Fruit fly (Drosophila melanogaster): ENCODE data around the gene CG4598.
A peak's percentile ranks its signal among the peaks of the same experiment; 100 is the strongest.

CG4598 gene

DNA sequence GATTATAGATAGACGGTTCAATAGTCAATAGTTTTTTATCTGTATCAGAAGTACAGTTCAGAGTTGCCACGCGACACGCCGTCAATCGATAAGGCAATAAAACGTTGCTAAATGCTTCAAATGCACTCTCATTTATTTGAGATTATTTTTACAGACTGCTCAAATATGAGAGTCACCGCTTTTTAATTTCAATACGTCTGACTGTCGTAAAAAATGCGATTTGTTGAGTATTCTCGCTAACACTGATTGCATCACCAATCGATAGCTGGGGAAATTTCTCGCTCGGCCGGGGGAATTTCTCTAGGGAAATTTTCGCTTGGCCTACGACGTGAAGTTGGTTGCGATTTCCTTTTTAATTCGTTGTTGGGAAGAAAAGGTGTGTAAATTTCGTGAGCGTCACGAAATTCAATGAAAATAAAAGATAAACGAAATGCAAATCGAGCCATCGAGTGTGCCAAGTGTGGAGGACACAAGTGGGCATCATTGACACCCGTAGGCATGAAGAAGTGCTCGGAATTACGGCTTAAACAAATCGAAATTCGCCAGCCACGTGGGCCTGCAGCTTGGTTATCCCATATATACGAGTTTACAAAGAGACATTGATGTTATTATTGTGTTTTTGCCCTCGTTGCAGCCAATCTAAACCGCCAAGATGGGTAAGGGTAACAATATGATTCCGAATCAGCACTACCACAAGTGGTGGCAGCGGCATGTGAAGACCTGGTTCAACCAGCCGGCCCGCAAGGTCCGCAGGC is 48.7 kb downstream of the CG4598 start, which contains the start of the genes Dref and RpL13 (continued):
- TF ChIP-seq bab2 (GFP tag; optimal IDR thresholded peaks at IDR 0.05) (peak; percentile 69), TFAM (GFP tag; optimal IDR thresholded peaks at IDR 0.05) (peak; percentile 41), CG17385 (GFP tag; optimal IDR thresholded peaks at IDR 0.05) (peak; percentile 92), HLH3B (GFP tag; IDR thresholded peaks at IDR 0.05) (peak; percentile 52; the same call in 1 of the 2 replicates), hbn (GFP tag; IDR thresholded peaks at IDR 0.05; ENCODE audit: partially characterized antibody) (peak; percentile 67), CG16863 (GFP tag; optimal IDR thresholded peaks at IDR 0.05) (peak; percentile 72), dysf (GFP tag; IDR thresholded peaks at IDR 0.05) (peak; percentile 73; the same call in 2 of the 3 replicates), CG6813 (GFP tag; optimal IDR thresholded peaks at IDR 0.05) (peak; percentile 93), CG4328 (GFP tag; optimal IDR thresholded peaks at IDR 0.05) (peak; percentile 95), Atf-2 (GFP tag; optimal IDR thresholded peaks at IDR 0.05) (peak; percentile 80), CG7357 (GFP tag; IDR thresholded peaks at IDR 0.05) (0 out of 3 replicates have a peak, but pooled peaks have one; percentile 41), H15 (GFP tag; IDR thresholded peaks at IDR 0.05) (peak; percentile 64; the same call in 2 of the 3 replicates), scrt (GFP tag; optimal IDR thresholded peaks at IDR 0.05) (peak; percentile 85), dmrt11E (tag; optimal IDR thresholded peaks at IDR 0.05) (peak; percentile 70), CG12236 (GFP tag; optimal IDR thresholded peaks at IDR 0.05) (peak; percentile 86), CG10979 (tag; optimal IDR thresholded peaks at IDR 0.05) (peak; percentile 75), Ets65A (GFP tag) (peak; percentile 97), fd102C (GFP tag; optimal IDR thresholded peaks at IDR 0.05) (peak; percentile 85), MBD-R2 (GFP tag; IDR thresholded peaks at IDR 0.05) (peak; percentile 69), so (GFP tag; IDR thresholded peaks at IDR 0.05) (peak; percentile 89), CG33557 (GFP tag; optimal IDR thresholded peaks at IDR 0.05) (peak; percentile 89), Sox102F (GFP tag; optimal IDR thresholded peaks at IDR 0.05) (peak; percentile 68), CG13624 (GFP tag; optimal IDR thresholded peaks at IDR 0.05) (peak; percentile 93), ken (GFP tag; IDR thresholded peaks at IDR 0.05) (peak; percentile 75; the same call in 2 of the 3 replicates), CG15601 (tag; optimal IDR thresholded peaks at IDR 0.05) (peak; percentile 90), CG32532 (GFP tag; IDR thresholded peaks at IDR 0.05) (peak; percentile 81), CG2199 (GFP tag; IDR thresholded peaks at IDR 0.05) (no peak), inv (GFP tag; IDR thresholded peaks at IDR 0.05; ENCODE audit: partially characterized antibody) (peak; percentile 76), dm (GFP tag; optimal IDR thresholded peaks at IDR 0.05) (peak; percentile 96), CG16815 (GFP tag; optimal IDR thresholded peaks at IDR 0.05) (peak; percentile 31), CG12219 (GFP tag; optimal IDR thresholded peaks at IDR 0.05) (peak; percentile 87), Tbp (GFP tag; optimal IDR thresholded peaks at IDR 0.05) (no peak), shn (GFP tag; optimal IDR thresholded peaks at IDR 0.05) (peak; percentile 82), Hmr (GFP tag; optimal IDR thresholded peaks at IDR 0.05) (peak; percentile 96), Six4 (GFP tag; optimal IDR thresholded peaks at IDR 0.05) (peak; percentile 62), CG31441 (GFP tag; IDR thresholded peaks at IDR 0.05) (peak; percentile 80), CG2712 (tag; optimal IDR thresholded peaks at IDR 0.05) (peak; percentile 85), CG10959 (GFP tag; IDR thresholded peaks at IDR 0.05) (peak; percentile 51; the same call in 1 of the 2 replicates), crp (GFP tag; optimal IDR thresholded peaks at IDR 0.05) (peak in 1 of 2 experiments; percentile 51), CG4820 (GFP tag; optimal IDR thresholded peaks at IDR 0.05) (peak; percentile 54), HHEX (GFP tag; optimal IDR thresholded peaks at IDR 0.05) (peak; percentile 94), CG13894 (tag; optimal IDR thresholded peaks at IDR 0.05) (peak; percentile 85), CG5953 (GFP tag; IDR thresholded peaks at IDR 0.05) (peak; percentile 73), CoRest (tag; optimal IDR thresholded peaks at IDR 0.05) (peak; percentile 76), Gug (GFP tag; IDR thresholded peaks at IDR 0.05) (peak; percentile 13; the same call in 1 of the 4 replicates), CG2129 (GFP tag; IDR thresholded peaks at IDR 0.05; ENCODE audit: partially characterized antibody) (peak; percentile 47), Jarid2 (GFP tag; optimal IDR thresholded peaks at IDR 0.05) (no peak), Doc2 (GFP tag; IDR thresholded peaks at IDR 0.05) (no peak)

Measured in whole organism, embryonic.